Fruit fly (Drosophila melanogaster) whole organism, wandering third instar larva: ENCODE results near the gene CG13877.

ENCODE experiments used
- Abd-B ChIP-seq: fragments of >200 bp; optimal IDR thresholded peaks from 2 replicates; lab custom pipeline; 2017; ENCODE audit warnings: missing biosample characterization, missing genetic modification characterization
- CG32264 ChIP-seq: fragments of 200-800 bp; sonication (Bioruptor generic); optimal IDR thresholded peaks from 2 replicates; lab custom pipeline; 2016; ENCODE audit warnings: missing biosample characterization, missing genetic modification characterization
- CG9705 ChIP-seq: fragments of 200-800 bp; sonication (Bioruptor generic); optimal IDR thresholded peaks from 2 replicates; lab custom pipeline; 2018; ENCODE audit warnings: missing biosample characterization, mild to moderate bottlenecking, missing genetic modification characterization
- CrebA ChIP-seq: fragments of 200-800 bp; sonication (Bioruptor generic); optimal IDR thresholded peaks from 2 replicates; lab custom pipeline; 2016; ENCODE audit warnings: missing biosample characterization, mild to moderate bottlenecking, missing genetic modification characterization, borderline replicate concordance
- Dfd ChIP-seq: fragments of >200 bp; optimal IDR thresholded peaks from 2 replicates; lab custom pipeline; 2017; ENCODE audit warnings: missing biosample characterization, missing genetic modification characterization
- Dif ChIP-seq: fragments of 200-275, 200-300 bp; sonication (Bioruptor generic); optimal IDR thresholded peaks from 2 replicates; lab custom pipeline; 2018; ENCODE audit warnings: missing biosample characterization, missing genetic modification characterization; ENCODE audit not compliant: partially characterized antibody
- GATAd ChIP-seq: sonication (Bioruptor generic); optimal IDR thresholded peaks from 2 replicates; lab custom pipeline; 2016; ENCODE audit warnings: missing biosample characterization, missing genetic modification characterization
- HLH106 ChIP-seq: fragments of 200-800 bp; optimal IDR thresholded peaks from 3 replicates; lab custom pipeline; 2019; ENCODE audit warnings: missing biosample characterization, mild to moderate bottlenecking, missing genetic modification characterization, moderate library complexity
- Hnf4 ChIP-seq: fragments of 200-800 bp; sonication (Bioruptor generic); optimal IDR thresholded peaks from 2 replicates; lab custom pipeline; 2016; ENCODE audit warnings: missing biosample characterization, mild to moderate bottlenecking, missing genetic modification characterization
- Hr78 ChIP-seq: fragments of >200 bp; optimal IDR thresholded peaks from 2 replicates; lab custom pipeline; 2017; ENCODE audit warnings: missing biosample characterization, missing genetic modification characterization
- Hr83 ChIP-seq: fragments of 200-300 bp; sonication (Bioruptor generic); optimal IDR thresholded peaks from 2 replicates; lab custom pipeline; 2016; ENCODE audit warnings: missing biosample characterization, mild to moderate bottlenecking, missing genetic modification characterization, moderate library complexity; ENCODE audit not compliant: poor library complexity, severe bottlenecking
- Jra ChIP-seq: sonication (Bioruptor generic); optimal IDR thresholded peaks from 2 replicates; lab custom pipeline; 2016; ENCODE audit warnings: missing biosample characterization, missing genetic modification characterization
- Mio ChIP-seq: sonication (Bioruptor generic); optimal IDR thresholded peaks from 2 replicates; lab custom pipeline; 2016; ENCODE audit warnings: missing biosample characterization, missing genetic modification characterization
- Myc ChIP-seq: fragments of >200 bp; optimal IDR thresholded peaks from 2 replicates; lab custom pipeline; 2017
- N ChIP-seq: fragments of >200 bp; optimal IDR thresholded peaks from 2 replicates; lab custom pipeline; 2018; ENCODE audit warnings: missing biosample characterization, missing external identifiers, missing genetic modification characterization
- OdsH ChIP-seq: fragments of 200-800 bp; sonication (Bioruptor generic); optimal IDR thresholded peaks from 2 replicates; lab custom pipeline; 2016; ENCODE audit warnings: missing biosample characterization, mild to moderate bottlenecking, missing genetic modification characterization
- Rel ChIP-seq, 2 experiments: fragments of 200-800 bp; sonication (Bioruptor generic) in 1 of 2; optimal IDR thresholded peaks; 2 replicates in 1 of 2; 3 replicates in 1 of 2; lab custom pipeline; 2016 to 2019; ENCODE audit warnings: mild to moderate bottlenecking in 2 of 2, missing biosample characterization in 2 of 2, missing genetic modification characterization in 2 of 2, moderate library complexity in 1 of 2
- Sp1 ChIP-seq: fragments of 200-800 bp; sonication (Bioruptor generic); optimal IDR thresholded peaks from 3 replicates; lab custom pipeline; 2019; ENCODE audit warnings: missing biosample characterization, mild to moderate bottlenecking, missing genetic modification characterization, moderate library complexity
- Vsx2 ChIP-seq: fragments of 200-300, 225-300 bp; sonication (Bioruptor generic); optimal IDR thresholded peaks from 2 replicates; lab custom pipeline; 2018; ENCODE audit warnings: missing biosample characterization, missing genetic modification characterization; ENCODE audit not compliant: partially characterized antibody
- br ChIP-seq: fragments of 200-800 bp; sonication (Bioruptor generic); optimal IDR thresholded peaks from 2 replicates; lab custom pipeline; 2016; ENCODE audit warnings: missing biosample characterization, missing genetic modification characterization
- brk ChIP-seq: fragments of 200-800 bp; sonication (Bioruptor generic); optimal IDR thresholded peaks from 2 replicates; lab custom pipeline; 2016; ENCODE audit warnings: missing biosample characterization, mild to moderate bottlenecking, missing genetic modification characterization
- dl ChIP-seq, 2 experiments: fragments of 175-275, 200-275 bp in 1 of 2; fragments of 200-275 bp in 1 of 2; sonication (Bioruptor generic); optimal IDR thresholded peaks; lab custom pipeline; 2018; ENCODE audit warnings: mild to moderate bottlenecking in 2 of 2, missing biosample characterization in 2 of 2, missing genetic modification characterization in 2 of 2, moderate library complexity in 2 of 2; ENCODE audit not compliant: partially characterized antibody in 2 of 2, insufficient read depth in 1 of 2
- dmrt93B ChIP-seq: fragments of 200-800 bp; sonication (Bioruptor generic); optimal IDR thresholded peaks from 2 replicates; lab custom pipeline; 2018; ENCODE audit warnings: missing biosample characterization, mild to moderate bottlenecking, missing genetic modification characterization
- dsf ChIP-seq: sonication (Bioruptor generic); optimal IDR thresholded peaks from 2 replicates; lab custom pipeline; 2016; ENCODE audit warnings: missing biosample characterization, missing genetic modification characterization, borderline replicate concordance
- ey ChIP-seq: fragments of 200-800 bp; sonication (Bioruptor generic); optimal IDR thresholded peaks from 2 replicates; lab custom pipeline; 2016; ENCODE audit warnings: missing biosample characterization, missing genetic modification characterization
- foxo ChIP-seq, 2 experiments: fragments of 200-800 bp; sonication (Bioruptor generic); optimal IDR thresholded peaks; 2 replicates in 1 of 2; 3 replicates in 1 of 2; lab custom pipeline; 2016 to 2017; ENCODE audit warnings: missing biosample characterization in 2 of 2, missing genetic modification characterization in 2 of 2
- fru ChIP-seq: fragments of 200-800 bp; sonication (Bioruptor generic); optimal IDR thresholded peaks from 3 replicates; lab custom pipeline; 2016; ENCODE audit warnings: missing biosample characterization, mild to moderate bottlenecking, missing genetic modification characterization
- h ChIP-seq: fragments of 200-800 bp; sonication (Bioruptor generic); optimal IDR thresholded peaks from 3 replicates; lab custom pipeline; 2016; ENCODE audit warnings: missing biosample characterization, mild to moderate bottlenecking, missing genetic modification characterization
- jim ChIP-seq: fragments of 175-275, 200-325 bp; sonication (Bioruptor generic); optimal IDR thresholded peaks from 2 replicates; lab custom pipeline; 2016; ENCODE audit warnings: missing biosample characterization, mild to moderate bottlenecking, missing genetic modification characterization
- lola ChIP-seq: fragments of >200 bp; optimal IDR thresholded peaks from 2 replicates; lab custom pipeline; 2017; ENCODE audit warnings: missing biosample characterization, missing genetic modification characterization
- pan ChIP-seq: fragments of >200 bp; optimal IDR thresholded peaks from 2 replicates; lab custom pipeline; 2017
- psq ChIP-seq: fragments of 200-800 bp; sonication (Bioruptor generic); optimal IDR thresholded peaks from 3 replicates; lab custom pipeline; 2017; ENCODE audit warnings: missing biosample characterization, mild to moderate bottlenecking, missing genetic modification characterization, moderate library complexity
- rgr ChIP-seq: fragments of 200-800 bp; sonication (Bioruptor generic); optimal IDR thresholded peaks from 3 replicates; lab custom pipeline; 2016; ENCODE audit warnings: missing biosample characterization, mild to moderate bottlenecking, missing genetic modification characterization
- sage ChIP-seq: fragments of 200-800 bp; sonication (Bioruptor generic); optimal IDR thresholded peaks from 2 replicates; lab custom pipeline; 2016; ENCODE audit warnings: missing biosample characterization, mild to moderate bottlenecking, missing genetic modification characterization
- sv ChIP-seq: fragments of 200-800 bp; sonication (Bioruptor generic); optimal IDR thresholded peaks from 3 replicates; lab custom pipeline; 2016; ENCODE audit warnings: missing biosample characterization, missing genetic modification characterization
- tai ChIP-seq: sonication (Bioruptor generic); optimal IDR thresholded peaks from 2 replicates; lab custom pipeline; 2016; ENCODE audit warnings: missing biosample characterization, missing genetic modification characterization
- usp ChIP-seq: fragments of >200 bp; optimal IDR thresholded peaks from 2 replicates; lab custom pipeline; 2017; ENCODE audit warnings: missing biosample characterization, missing genetic modification characterization
- woc ChIP-seq: sonication (Bioruptor generic); optimal IDR thresholded peaks from 2 replicates; lab custom pipeline; 2016; ENCODE audit warnings: missing biosample characterization, mild to moderate bottlenecking, missing genetic modification characterization

Gene CG13877

DNA sequence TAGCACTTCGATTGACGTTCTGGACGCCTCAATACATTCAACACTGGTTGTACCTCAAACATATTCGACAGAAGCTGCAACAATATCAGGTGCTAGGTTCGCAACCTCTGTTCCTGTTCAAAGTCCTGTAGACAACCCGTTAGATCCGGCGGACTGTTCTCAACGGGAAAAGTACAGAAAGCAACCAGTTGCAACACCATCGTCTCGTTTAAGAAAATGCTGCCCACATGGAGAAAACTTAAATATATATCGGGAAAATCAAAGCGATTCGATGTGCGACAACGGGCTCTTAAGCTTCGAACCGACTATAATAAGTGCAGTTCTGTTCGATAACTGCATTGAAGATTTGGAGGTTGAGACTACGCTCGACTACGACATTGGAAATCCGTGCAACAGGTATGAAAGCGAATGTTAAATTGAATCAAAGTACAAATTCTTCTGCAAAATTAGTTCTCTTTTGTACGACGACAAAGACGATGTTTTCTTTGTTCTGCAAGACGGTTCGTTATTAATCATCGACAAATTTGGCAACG lies 30.4 kb downstream of the CG13877 start:
- TF ChIP-seq Rel (GFP tag; optimal IDR thresholded peaks at IDR 0.05; lab: Kevin White, UChicago) = no peak
- TF ChIP-seq Rel (tag; optimal IDR thresholded peaks at IDR 0.05; lab: Kevin White, UChicago) = no peak
- TF ChIP-seq CG32264 (GFP tag; lab: Kevin White, UChicago) = no peak
- no peak for TF ChIP-seq HLH106
- no peak for TF ChIP-seq Myc
- TF ChIP-seq foxo (GFP tag; optimal IDR thresholded peaks at IDR 0.05; lab: Kevin White, UChicago) = no peak
- TF ChIP-seq ey (GFP tag; lab: Kevin White, UChicago) = no peak
- no peak for TF ChIP-seq br
- no peak for TF ChIP-seq CrebA (GFP tag; lab: Kevin White, UChicago)
- TF ChIP-seq CG9705 (GFP tag; lab: Kevin White, UChicago) = no peak
- no peak for TF ChIP-seq Sp1 (GFP tag; lab: Kevin White, UChicago)
- no peak for TF ChIP-seq h (GFP tag; lab: Kevin White, UChicago)
- TF ChIP-seq Jra (GFP tag; lab: Kevin White, UChicago) = no peak
- no peak for TF ChIP-seq Hr83
- TF ChIP-seq fru (GFP tag; lab: Kevin White, UChicago) = no peak
- no peak for TF ChIP-seq Mio (GFP tag; lab: Kevin White, UChicago)
- TF ChIP-seq Abd-B (GFP tag; lab: Kevin White, UChicago) = no peak
- no peak for TF ChIP-seq OdsH
- no peak for TF ChIP-seq dl (GFP tag; optimal IDR thresholded peaks at IDR 0.05; lab: Kevin White, UChicago; ENCODE audit: insufficient read depth in 1 of 2, partially characterized antibody in 2 of 2)
- no peak for TF ChIP-seq lola
- no peak for TF ChIP-seq Hnf4 (GFP tag; lab: Kevin White, UChicago)

- TF ChIP-seq Vsx2 (GFP tag; lab: Kevin White, UChicago) (no peak), Hr83 (peak; percentile 97), CrebA (GFP tag; lab: Kevin White, UChicago) (no peak), br (peak; percentile 79), dsf (GFP tag; lab: Kevin White, UChicago) (peak; percentile 65), usp (GFP tag; lab: Kevin White, UChicago) (no peak), OdsH (peak; percentile 58), Myc (no peak), CG9705 (GFP tag; lab: Kevin White, UChicago) (peak; percentile 11), N (no peak), h (GFP tag; lab: Kevin White, UChicago) (no peak), jim (GFP tag; lab: Kevin White, UChicago) (peak; percentile 71), Hnf4 (GFP tag; lab: Kevin White, UChicago) (peak; percentile 90), foxo (GFP tag; optimal IDR thresholded peaks at IDR 0.05; lab: Kevin White, UChicago) (peak in 1 of 2 experiments; percentile 88), dmrt93B (no peak), pan (no peak), Jra (GFP tag; lab: Kevin White, UChicago) (peak; percentile 85), Rel (GFP tag; optimal IDR thresholded peaks at IDR 0.05; lab: Kevin White, UChicago) (no peak), Rel (tag; optimal IDR thresholded peaks at IDR 0.05; lab: Kevin White, UChicago) (no peak), sage (GFP tag; lab: Kevin White, UChicago) (no peak), psq (peak; percentile 71), Abd-B (GFP tag; lab: Kevin White, UChicago) (no peak), woc (no peak), lola (no peak), ey (GFP tag; lab: Kevin White, UChicago) (peak; percentile 84), Mio (GFP tag; lab: Kevin White, UChicago) (no peak), CG32264 (GFP tag; lab: Kevin White, UChicago) (peak; percentile 32), brk (GFP tag; lab: Kevin White, UChicago) (peak; percentile 87), Hr78 (no peak), Sp1 (GFP tag; lab: Kevin White, UChicago) (no peak), HLH106 (no peak), rgr (GFP tag; lab: Kevin White, UChicago) (peak; percentile 81), Dfd (GFP tag; lab: Kevin White, UChicago) (no peak), sv (peak; percentile 74), tai (GFP tag; lab: Kevin White, UChicago) (peak; percentile 95), Dif (no peak), dl (GFP tag; optimal IDR thresholded peaks at IDR 0.05; lab: Kevin White, UChicago; ENCODE audit: insufficient read depth in 1 of 2, partially characterized antibody in 2 of 2) (no peak), GATAd (no peak), fru (GFP tag; lab: Kevin White, UChicago) (no peak)
These were observed 40.0 kb downstream of the CG13877 start, which contains the start of the genes DIP2 and wac for dm6 chr3L:257618-258475. Gene DIP2 (minus strand): TSS chr3L:257954. Gene wac (plus strand): TSS chr3L:258176.
